Fruit fly (Drosophila melanogaster): ENCODE measurements around the gene CG3071.
A peak's percentile ranks its signal among the peaks of the same experiment; 100 is the strongest.

The CG3071 gene

DNA sequence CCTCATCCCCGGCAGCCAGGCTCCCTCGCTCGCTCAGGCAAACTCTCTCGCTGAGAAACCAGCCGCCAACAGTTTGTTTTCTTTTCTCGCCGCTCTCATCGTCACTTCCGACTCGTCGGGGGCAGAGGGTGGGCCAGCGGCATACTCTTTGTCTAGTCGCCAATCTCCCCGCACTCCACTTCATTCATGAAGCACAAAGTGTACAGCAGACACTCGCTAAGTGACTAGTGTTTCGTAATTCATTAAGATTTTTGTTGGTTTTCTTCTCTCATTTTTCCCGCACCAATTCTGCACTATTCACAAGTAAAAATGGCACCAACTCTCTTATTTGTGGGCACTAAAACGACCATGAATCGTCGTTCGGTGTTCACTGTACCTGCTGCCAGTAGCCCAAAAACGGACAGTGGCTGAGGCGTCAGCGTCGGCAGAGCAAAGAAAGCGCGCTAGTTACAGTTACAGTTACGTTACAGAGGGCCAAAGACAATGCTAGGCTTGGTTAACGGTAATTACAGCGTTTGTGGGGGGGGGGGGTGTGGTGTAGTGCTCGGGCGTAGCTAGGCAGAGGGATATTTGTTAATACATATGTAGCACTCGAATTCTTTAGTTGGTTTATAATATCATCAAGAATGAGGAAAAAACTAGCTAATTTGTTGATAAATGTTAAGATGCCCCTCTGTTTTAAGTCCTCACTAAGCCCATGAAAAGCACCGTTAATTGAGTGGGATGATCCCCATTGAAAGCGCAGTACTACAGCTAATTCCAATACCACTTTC, 35.0 kb downstream of the CG3071 start (continued):
- TF ChIP-seq dl (GFP tag; optimal IDR thresholded peaks at IDR 0.05; ENCODE audit: insufficient read depth in 1 of 2, partially characterized antibody in 2 of 2) = no peak
- no peak for TF ChIP-seq usp (GFP tag; optimal IDR thresholded peaks at IDR 0.05)

- TF ChIP-seq sage (GFP tag; optimal IDR thresholded peaks at IDR 0.05) (peak; percentile 89), tai (GFP tag; optimal IDR thresholded peaks at IDR 0.05) (peak; percentile 81), N (GFP tag; optimal IDR thresholded peaks at IDR 0.05) (no peak), brk (GFP tag; optimal IDR thresholded peaks at IDR 0.05) (peak; percentile 82), fru (GFP tag; optimal IDR thresholded peaks at IDR 0.05) (peak; percentile 94), br (GFP tag; optimal IDR thresholded peaks at IDR 0.05) (peak; percentile 92), dsf (GFP tag; optimal IDR thresholded peaks at IDR 0.05; ENCODE audit: borderline replicate concordance) (peak; percentile 31), CG32264 (GFP tag; optimal IDR thresholded peaks at IDR 0.05) (peak; percentile 88), ey (GFP tag; optimal IDR thresholded peaks at IDR 0.05) (peak; percentile 91), Abd-B (GFP tag; optimal IDR thresholded peaks at IDR 0.05) (no peak), woc (GFP tag; optimal IDR thresholded peaks at IDR 0.05) (peak; percentile 95), Hr78 (GFP tag; optimal IDR thresholded peaks at IDR 0.05) (no peak), jim (GFP tag; optimal IDR thresholded peaks at IDR 0.05) (no peak), sv (GFP tag; optimal IDR thresholded peaks at IDR 0.05) (peak; percentile 69), CG9705 (GFP tag; optimal IDR thresholded peaks at IDR 0.05) (peak; percentile 76), usp (GFP tag; optimal IDR thresholded peaks at IDR 0.05) (no peak), Sp1 (GFP tag; optimal IDR thresholded peaks at IDR 0.05) (peak; percentile 88), lola (GFP tag; optimal IDR thresholded peaks at IDR 0.05) (no peak), OdsH (GFP tag; optimal IDR thresholded peaks at IDR 0.05) (peak; percentile 91), psq (GFP tag; optimal IDR thresholded peaks at IDR 0.05) (peak; percentile 87), Rel (GFP tag; optimal IDR thresholded peaks at IDR 0.05) (peak; percentile 77), Rel (tag; optimal IDR thresholded peaks at IDR 0.05) (peak; percentile 50), Hr83 (GFP tag; optimal IDR thresholded peaks at IDR 0.05; ENCODE audit: poor library complexity, severe bottlenecking) (peak; percentile 77), Dfd (GFP tag; optimal IDR thresholded peaks at IDR 0.05) (no peak), dmrt93B (GFP tag; optimal IDR thresholded peaks at IDR 0.05) (peak; percentile 87), Vsx2 (GFP tag; optimal IDR thresholded peaks at IDR 0.05; ENCODE audit: partially characterized antibody) (no peak), Mio (GFP tag; optimal IDR thresholded peaks at IDR 0.05) (no peak), CrebA (GFP tag; optimal IDR thresholded peaks at IDR 0.05; ENCODE audit: borderline replicate concordance) (no peak), Dif (GFP tag; optimal IDR thresholded peaks at IDR 0.05; ENCODE audit: partially characterized antibody) (no peak), pan (optimal IDR thresholded peaks at IDR 0.05) (no peak), HLH106 (tag; optimal IDR thresholded peaks at IDR 0.05) (peak; percentile 91), foxo (GFP tag; optimal IDR thresholded peaks at IDR 0.05) (peak; percentile 5 to 93), GATAd (GFP tag; optimal IDR thresholded peaks at IDR 0.05) (peak; percentile 17), Hnf4 (GFP tag; optimal IDR thresholded peaks at IDR 0.05) (peak; percentile 90), Jra (GFP tag; optimal IDR thresholded peaks at IDR 0.05) (peak; percentile 72), h (GFP tag; optimal IDR thresholded peaks at IDR 0.05) (peak; percentile 94), dl (GFP tag; optimal IDR thresholded peaks at IDR 0.05; ENCODE audit: insufficient read depth in 1 of 2, partially characterized antibody in 2 of 2) (no peak), rgr (GFP tag; optimal IDR thresholded peaks at IDR 0.05) (peak; percentile 93), Myc (optimal IDR thresholded peaks at IDR 0.05) (no peak)
These were observed 36.2 kb downstream of the CG3071 start for dm6 chrX:2298708-2299370.
